Fruit fly (Drosophila melanogaster): ENCODE results near the gene rod.

rod gene

DNA sequence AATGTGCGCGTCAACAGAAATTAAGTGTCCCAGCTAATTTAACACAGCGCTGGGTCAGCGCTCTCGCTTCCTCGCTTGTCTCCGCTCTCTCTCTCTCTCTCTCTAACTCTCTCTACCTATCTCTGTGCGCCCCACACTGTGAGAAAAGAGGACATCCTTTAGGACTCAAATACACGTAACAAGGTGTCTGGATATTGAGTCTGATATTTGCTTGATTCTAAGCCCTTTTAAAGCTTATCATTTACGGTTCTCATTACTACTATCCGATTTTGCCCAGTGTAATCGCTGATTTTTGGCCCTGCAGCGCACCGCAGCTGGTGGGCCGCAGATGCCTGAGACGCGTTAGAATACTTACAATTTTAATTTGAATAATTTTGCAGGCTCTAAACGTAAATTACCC, 55.8 kb downstream of the rod start (continued):
- no peak for TF ChIP-seq CG17829 (tag; optimal IDR thresholded peaks at IDR 0.05)
- no peak for TF ChIP-seq amos (GFP tag; IDR thresholded peaks at IDR 0.05; ENCODE audit: partially characterized antibody)
- TF ChIP-seq CG15269 (tag; optimal IDR thresholded peaks at IDR 0.05) = peak; percentile 50
- peak; percentile 47 for TF ChIP-seq CG3847 (GFP tag; IDR thresholded peaks at IDR 0.05)
- peak; percentile 29 for TF ChIP-seq CG1792 (GFP tag; optimal IDR thresholded peaks at IDR 0.05)
- TF ChIP-seq onecut (GFP tag; IDR thresholded peaks at IDR 0.05) = peak; percentile 23; the same call in 1 of the 2 replicates
- TF ChIP-seq NC2β (GFP tag; optimal IDR thresholded peaks at IDR 0.05) = no peak
- peak; percentile 0 for TF ChIP-seq nmo (GFP tag; optimal IDR thresholded peaks at IDR 0.05)
- TF ChIP-seq CG17385 (GFP tag; optimal IDR thresholded peaks at IDR 0.05) = peak; percentile 37
- TF ChIP-seq CG14050 (GFP tag; IDR thresholded peaks at IDR 0.05) = 0 out of 3 replicates have a peak, but pooled peaks have one; percentile 41
- peak; percentile 33; the same call in 1 of the 2 replicates for TF ChIP-seq lmd (GFP tag; IDR thresholded peaks at IDR 0.05)
- TF ChIP-seq tgo (GFP tag; IDR thresholded peaks at IDR 0.05) = peak; percentile 15; the same call in 1 of the 3 replicates
- TF ChIP-seq E2f1 (GFP tag; IDR thresholded peaks at IDR 0.05) = 0 out of 2 replicates have a peak, but pooled peaks have one; percentile 21
- peak; percentile 15 for TF ChIP-seq Myb (GFP tag; optimal IDR thresholded peaks at IDR 0.05)
- peak; percentile 12 for TF ChIP-seq zfh2 (GFP tag; optimal IDR thresholded peaks at IDR 0.05)
- TF ChIP-seq ken (GFP tag; IDR thresholded peaks at IDR 0.05) = no peak
- no peak for TF ChIP-seq pan (optimal IDR thresholded peaks at IDR 0.05)
- TF ChIP-seq pan (GFP tag; optimal IDR thresholded peaks at IDR 0.05 in 1 of 2, IDR thresholded peaks at IDR 0.05 in 1 of 2) = peak in 1 of 2 experiments; percentile 25
- no peak for TF ChIP-seq dati (GFP tag; IDR thresholded peaks at IDR 0.05)
- peak; percentile 37 for TF ChIP-seq Fer3 (tag; optimal IDR thresholded peaks at IDR 0.05)
- TF ChIP-seq pho (GFP tag; optimal IDR thresholded peaks at IDR 0.05) = peak; percentile 30
- TF ChIP-seq ci (GFP tag; IDR thresholded peaks at IDR 0.05) = 0 out of 3 replicates have a peak, but pooled peaks have one; percentile 55
- TF ChIP-seq Dll (GFP tag; IDR thresholded peaks at IDR 0.05; ENCODE audit: partially characterized antibody) = no peak
- no peak for TF ChIP-seq tio (GFP tag; optimal IDR thresholded peaks at IDR 0.05)
- TF ChIP-seq Ets65A (GFP tag) = peak; percentile 92
- TF ChIP-seq CG11085 (GFP tag; IDR thresholded peaks at IDR 0.05) = no peak
- TF ChIP-seq CG13424 (tag; optimal IDR thresholded peaks at IDR 0.05) = peak; percentile 49
- no peak for TF ChIP-seq CG6854 (GFP tag; optimal IDR thresholded peaks at IDR 0.05)
- TF ChIP-seq bcd (GFP tag; optimal IDR thresholded peaks at IDR 0.05) = peak; percentile 20
- peak; percentile 26 for TF ChIP-seq Chrac-16 (GFP tag; optimal IDR thresholded peaks at IDR 0.05)
- peak; percentile 23 for TF ChIP-seq pum (GFP tag; optimal IDR thresholded peaks at IDR 0.05)
- no peak for TF ChIP-seq CG12299 (tag; optimal IDR thresholded peaks at IDR 0.05)
- TF ChIP-seq Oaz (GFP tag; IDR thresholded peaks at IDR 0.05) = 0 out of 2 replicates have a peak, but pooled peaks have one; percentile 24
- no peak for TF ChIP-seq CG2199 (GFP tag; IDR thresholded peaks at IDR 0.05)
- TF ChIP-seq MBD-R2 (GFP tag; IDR thresholded peaks at IDR 0.05) = peak; percentile 16; the same call in 1 of the 2 replicates
- peak in 1 of 2 experiments; percentile 63 for TF ChIP-seq Hr51 (GFP tag; optimal IDR thresholded peaks at IDR 0.05)
- TF ChIP-seq Hsf (GFP tag; optimal IDR thresholded peaks at IDR 0.05) = peak; percentile 35
- peak; percentile 40 for TF ChIP-seq mam (GFP tag; optimal IDR thresholded peaks at IDR 0.05)
- TF ChIP-seq Antp (GFP tag; optimal IDR thresholded peaks at IDR 0.05) = peak; percentile 30
- TF ChIP-seq CG9609 (GFP tag; optimal IDR thresholded peaks at IDR 0.05) = peak; percentile 34
- peak; percentile 8 for TF ChIP-seq D19B (GFP tag; optimal IDR thresholded peaks at IDR 0.05)
- TF ChIP-seq sob (GFP tag; IDR thresholded peaks at IDR 0.05) = peak; percentile 30; the same call in 1 of the 2 replicates
- peak; percentile 47 for TF ChIP-seq CG7839 (tag; optimal IDR thresholded peaks at IDR 0.05)
- 0 out of 2 replicates have a peak, but pooled peaks have one; percentile 36 for TF ChIP-seq ap (GFP tag; IDR thresholded peaks at IDR 0.05)
- TF ChIP-seq fd3F (GFP tag; optimal IDR thresholded peaks at IDR 0.05) = peak; percentile 12
- peak; percentile 43 to 44 for TF ChIP-seq dpn (GFP tag; optimal IDR thresholded peaks at IDR 0.05)
- TF ChIP-seq CG10274 (GFP tag; optimal IDR thresholded peaks at IDR 0.05) = no peak
- no peak for TF ChIP-seq CG16813 (GFP tag; IDR thresholded peaks at IDR 0.05; ENCODE audit: partially characterized antibody)
- peak; percentile 30; the same call in 1 of the 4 replicates for TF ChIP-seq Gug (GFP tag; IDR thresholded peaks at IDR 0.05)
- TF ChIP-seq CG11695 (GFP tag; IDR thresholded peaks at IDR 0.05) = no peak
- peak; percentile 59; the same call in 2 of the 3 replicates for TF ChIP-seq CG11456 (GFP tag; IDR thresholded peaks at IDR 0.05)

All from whole organism, embryonic.